Worm (Caenorhabditis elegans) whole organism, L2 larva: ENCODE measurements around the gene str-168.

ENCODE experiments used
- C34F6.9 ChIP-seq: fragments of 150-350 bp; optimal IDR thresholded peaks from 2 replicates; lab custom pipeline; 2014; ENCODE audit warnings: missing biosample characterization, missing genetic modification characterization
- F13H6.1 ChIP-seq: sonication (generic microtip); optimal IDR thresholded peaks from 2 replicates; lab custom pipeline; 2016; ENCODE audit warnings: missing genetic modification characterization, missing compliant biosample characterization
- Y55F3AM.14 ChIP-seq: fragments of 200-800 bp; sonication (Bioruptor generic); optimal IDR thresholded peaks from 2 replicates; lab custom pipeline; 2018; ENCODE audit warnings: mild to moderate bottlenecking, missing genetic modification characterization, missing compliant biosample characterization
- alr-1 ChIP-seq: fragments of 150-350 bp; optimal IDR thresholded peaks from 2 replicates; lab custom pipeline; 2014; ENCODE audit warnings: missing biosample characterization, missing genetic modification characterization
- aly-2 ChIP-seq: fragments of 150-350 bp; optimal IDR thresholded peaks from 2 replicates; lab custom pipeline; 2014; ENCODE audit warnings: missing biosample characterization, missing genetic modification characterization
- ama-1 ChIP-seq: fragments of 150-350 bp; optimal IDR thresholded peaks from 2 replicates; lab custom pipeline; 2018; ENCODE audit warnings: inconsistent platforms
- blmp-1 ChIP-seq: sonication (generic microtip); optimal IDR thresholded peaks from 2 replicates; lab custom pipeline; 2017; ENCODE audit warnings: missing genetic modification characterization, mild to moderate bottlenecking, missing compliant biosample characterization, antibody characterized with exemption, moderate library complexity; ENCODE audit not compliant: insufficient read depth
- crh-2 ChIP-seq: sonication (generic microtip); optimal IDR thresholded peaks from 2 replicates; lab custom pipeline; 2017; ENCODE audit warnings: missing biosample characterization, missing genetic modification characterization
- dmd-4 ChIP-seq: sonication (generic microtip); optimal IDR thresholded peaks from 2 replicates; lab custom pipeline; 2017; ENCODE audit warnings: missing biosample characterization, missing genetic modification characterization
- egl-27 ChIP-seq: sonication (generic microtip); optimal IDR thresholded peaks from 3 replicates; lab custom pipeline; 2017; ENCODE audit warnings: missing biosample characterization, missing genetic modification reagents, missing genetic modification characterization
- elt-1 ChIP-seq: fragments of 150-350 bp; optimal IDR thresholded peaks from 2 replicates; lab custom pipeline; 2014; ENCODE audit warnings: missing biosample characterization, missing genetic modification characterization
- fos-1 ChIP-seq: fragments of 150-350 bp; optimal IDR thresholded peaks from 2 replicates; lab custom pipeline; 2014; ENCODE audit warnings: missing biosample characterization, missing genetic modification characterization
- gmeb-1 ChIP-seq: fragments of 150-350 bp; optimal IDR thresholded peaks from 2 replicates; lab custom pipeline; 2014; ENCODE audit warnings: missing biosample characterization, missing genetic modification characterization
- lin-39 ChIP-seq: fragments of 150-350 bp; optimal IDR thresholded peaks from 2 replicates; lab custom pipeline; 2014; ENCODE audit warnings: missing biosample characterization, missing genetic modification reagents, missing genetic modification characterization
- mab-5 ChIP-seq: fragments of 150-350 bp; optimal IDR thresholded peaks from 2 replicates; lab custom pipeline; 2014; ENCODE audit warnings: missing biosample characterization, missing genetic modification characterization
- mbf-1 ChIP-seq: sonication (generic microtip); optimal IDR thresholded peaks from 2 replicates; lab custom pipeline; 2017; ENCODE audit warnings: missing biosample characterization, missing genetic modification characterization
- mdl-1 ChIP-seq, 2 experiments: fragments of 150-350 bp in 1 of 2; sonication (generic microtip) in 1 of 2; optimal IDR thresholded peaks; 2 replicates each; lab custom pipeline; 2017; ENCODE audit warnings: missing biosample characterization in 2 of 2, missing genetic modification characterization in 2 of 2
- nhr-237 ChIP-seq: fragments of 150-350 bp; optimal IDR thresholded peaks from 2 replicates; lab custom pipeline; 2014; ENCODE audit warnings: missing biosample characterization, missing genetic modification characterization
- nhr-25 ChIP-seq: fragments of 150-350 bp; sonication (generic microtip); optimal IDR thresholded peaks from 3 replicates; lab custom pipeline; 2014; ENCODE audit warnings: missing biosample characterization, missing genetic modification characterization
- nhr-6 ChIP-seq: fragments of 150-350 bp; optimal IDR thresholded peaks from 2 replicates; lab custom pipeline; 2014; ENCODE audit warnings: missing biosample characterization, missing genetic modification characterization
- nhr-77 ChIP-seq: fragments of 150-350 bp; optimal IDR thresholded peaks from 2 replicates; lab custom pipeline; 2014; ENCODE audit warnings: missing biosample characterization, missing genetic modification characterization
- sem-4 ChIP-seq: fragments of 150-350 bp; optimal IDR thresholded peaks from 2 replicates; lab custom pipeline; 2014; ENCODE audit warnings: missing biosample characterization, missing genetic modification reagents, missing genetic modification characterization
- sma-3 ChIP-seq: sonication (generic microtip); optimal IDR thresholded peaks from 2 replicates; lab custom pipeline; 2016; ENCODE audit warnings: missing genetic modification reagents, missing genetic modification characterization, missing compliant biosample characterization
- sma-9 ChIP-seq, 2 experiments: fragments of 150-350 bp in 1 of 2; sonication (generic microtip) in 1 of 2; optimal IDR thresholded peaks; 2 replicates each; lab custom pipeline; 2014 to 2016; ENCODE audit warnings: missing genetic modification characterization in 2 of 2, mild to moderate bottlenecking in 1 of 2, missing biosample characterization in 1 of 2, missing compliant biosample characterization in 1 of 2, missing genetic modification reagents in 1 of 2, moderate library complexity in 1 of 2
- snpc-4 ChIP-seq: fragments of 150-350 bp; optimal IDR thresholded peaks from 2 replicates; lab custom pipeline; 2014; ENCODE audit warnings: missing biosample characterization, missing genetic modification characterization
- unc-39 ChIP-seq: fragments of 150-350 bp; optimal IDR thresholded peaks from 2 replicates; lab custom pipeline; 2014; ENCODE audit warnings: missing biosample characterization, missing genetic modification characterization
- unc-55 ChIP-seq: fragments of 150-350 bp; sonication (generic microtip); optimal IDR thresholded peaks from 3 replicates; lab custom pipeline; 2014; ENCODE audit warnings: missing biosample characterization, missing genetic modification reagents, missing genetic modification characterization
- unc-62 ChIP-seq: fragments of 150-350 bp; optimal IDR thresholded peaks from 2 replicates; lab custom pipeline; 2014; ENCODE audit warnings: missing biosample characterization, missing genetic modification reagents, missing genetic modification characterization
- ztf-11 ChIP-seq: sonication (generic microtip); optimal IDR thresholded peaks from 2 replicates; lab custom pipeline; 2017; ENCODE audit warnings: missing biosample characterization, missing genetic modification characterization
- ztf-4 ChIP-seq: fragments of 150-350 bp; optimal IDR thresholded peaks from 2 replicates; lab custom pipeline; 2014; ENCODE audit warnings: missing biosample characterization, missing genetic modification characterization

Gene str-168

DNA sequence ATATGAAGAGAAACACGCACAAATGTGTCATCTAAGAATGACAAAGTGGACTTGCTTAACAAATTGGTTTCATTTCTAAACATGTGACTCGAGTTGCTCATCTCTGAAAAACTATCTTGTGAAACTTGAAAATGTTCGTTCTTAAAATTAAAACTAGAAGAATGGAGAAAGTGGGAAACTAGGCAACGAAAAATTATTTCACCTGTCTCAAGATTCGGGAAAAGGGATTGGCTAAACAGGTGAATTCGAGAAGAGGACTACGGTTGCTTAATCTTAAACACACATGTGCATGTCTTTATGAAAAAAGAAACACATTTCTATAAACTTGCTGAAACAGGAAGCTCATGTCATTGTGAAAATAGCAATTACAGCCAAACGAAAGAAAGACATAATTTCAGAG lies 42.3 kb downstream of the str-168 start, which contains the start of gene srz-24:
Gene srz-24 (minus strand): TSS at position 101 of the 400 bp plus-strand sequence.
- no peak for TF ChIP-seq ama-1
- TF ChIP-seq nhr-25, result no peak
- no peak for TF ChIP-seq lin-39 (tag; lab: Kevin White, UChicago)
- no peak for TF ChIP-seq C34F6.9
- no peak for TF ChIP-seq snpc-4 (tag; lab: Kevin White, UChicago)
- TF ChIP-seq F13H6.1 (tag; lab: Kevin White, UChicago), result no peak
- TF ChIP-seq elt-1 (tag; lab: Kevin White, UChicago), result no peak

DNA sequence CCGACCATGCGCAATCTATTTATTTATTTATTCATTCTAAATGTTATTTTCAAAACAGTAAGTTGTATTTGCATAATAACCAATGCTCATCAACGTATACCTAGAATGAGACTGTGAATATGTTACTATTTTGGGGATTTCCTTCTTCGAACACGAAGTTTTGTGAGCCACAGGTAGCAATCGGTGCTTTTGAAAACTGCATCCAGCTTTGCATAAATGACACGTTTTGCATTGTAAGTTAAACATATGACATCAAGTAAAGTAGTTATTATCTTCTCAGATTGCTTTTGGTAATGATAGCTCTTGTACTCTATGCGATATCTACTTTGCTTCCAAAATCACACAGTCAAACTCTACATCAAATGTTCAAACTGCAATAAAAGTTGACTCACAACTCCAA lies 43.7 kb downstream of the str-168 start, which contains the start of gene E03H12.4:
Gene E03H12.4 (plus strand): TSS at position 120 of the 400 bp plus-strand sequence.
- no peak for TF ChIP-seq egl-27 (tag; lab: Kevin White, UChicago)
- TF ChIP-seq sma-3 (GFP tag; lab: Kevin White, UChicago), result no peak
- TF ChIP-seq sma-9 (GFP tag; optimal IDR thresholded peaks at IDR 0.05; lab: Kevin White, UChicago), result no peak
- TF ChIP-seq sma-9 (tag; optimal IDR thresholded peaks at IDR 0.05; lab: Kevin White, UChicago), result no peak
- no peak for TF ChIP-seq nhr-25
- TF ChIP-seq nhr-77 (tag; lab: Kevin White, UChicago), result no peak
- TF ChIP-seq ztf-4 (tag; lab: Kevin White, UChicago), result no peak
- TF ChIP-seq aly-2 (tag; lab: Kevin White, UChicago), result no peak
- no peak for TF ChIP-seq ama-1
- TF ChIP-seq dmd-4 (tag; lab: Kevin White, UChicago), result no peak

DNA sequence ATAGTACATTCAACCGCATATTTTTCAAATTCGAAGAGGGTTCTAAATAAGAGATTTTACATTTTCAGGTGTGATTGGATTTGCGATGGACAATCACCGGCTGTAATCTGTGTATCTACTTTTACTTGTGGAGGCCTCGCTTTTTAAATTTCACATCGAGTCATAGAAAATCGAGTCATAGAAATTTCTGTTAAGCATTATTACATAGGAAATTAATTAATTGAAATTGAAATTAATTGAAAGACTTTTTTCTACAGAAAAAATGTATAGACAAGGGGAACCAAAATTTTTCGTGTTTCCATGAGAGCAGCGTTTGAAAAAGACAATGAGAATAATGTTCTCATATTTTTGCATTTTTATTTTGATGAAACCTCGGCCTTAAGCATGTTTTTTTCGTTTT lies 45.0 kb downstream of the str-168 start, which contains the start of gene clec-176:
Gene clec-176 (plus strand): TSS at position 301 of the 400 bp plus-strand sequence.
- no peak for TF ChIP-seq unc-62 (GFP tag; lab: Kevin White, UChicago)
- no peak for TF ChIP-seq mdl-1 (tag; optimal IDR thresholded peaks at IDR 0.05; lab: Kevin White, UChicago)
- TF ChIP-seq elt-1 (tag; lab: Kevin White, UChicago), result no peak
- TF ChIP-seq alr-1 (tag; lab: Kevin White, UChicago), result no peak
- TF ChIP-seq nhr-25, result no peak
- TF ChIP-seq ztf-11 (tag; lab: Kevin White, UChicago), result no peak
- TF ChIP-seq gmeb-1 (tag; lab: Kevin White, UChicago), result no peak
- no peak for TF ChIP-seq lin-39 (tag; lab: Kevin White, UChicago)
- TF ChIP-seq nhr-237 (tag; lab: Kevin White, UChicago), result no peak
- TF ChIP-seq sem-4, result no peak
- TF ChIP-seq unc-39, result no peak
- no peak for TF ChIP-seq mbf-1
- no peak for TF ChIP-seq fos-1 (tag; lab: Kevin White, UChicago)

DNA sequence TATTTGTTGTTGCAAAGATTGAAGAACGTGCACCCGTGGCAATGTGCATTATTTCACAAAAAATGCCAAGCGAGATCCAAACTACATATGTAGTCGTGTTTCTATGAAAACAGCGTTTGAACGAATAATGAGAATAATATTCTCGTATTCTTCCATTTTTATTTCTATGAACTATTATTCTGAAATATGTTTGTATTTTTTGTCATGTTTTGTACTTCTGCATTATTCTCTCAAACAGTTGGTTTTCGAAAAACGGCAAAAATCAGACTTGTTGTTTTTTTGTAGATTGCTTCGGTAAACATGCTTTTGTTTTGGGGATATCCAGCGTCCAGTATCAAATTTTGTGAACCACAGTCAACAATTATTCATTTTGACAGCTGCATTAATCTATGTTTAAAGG lies 47.5 kb downstream of the str-168 start, which contains the start of gene clec-177:
Gene clec-177 (plus strand): TSS at position 301 of the 400 bp plus-strand sequence.
- TF ChIP-seq nhr-6 (no peak), lin-39 (tag; lab: Kevin White, UChicago) (no peak), unc-62 (GFP tag; lab: Kevin White, UChicago) (no peak), ama-1 (no peak), mbf-1 (no peak), Y55F3AM.14 (GFP tag; lab: Kevin White, UChicago) (no peak), nhr-25 (no peak), blmp-1 (no peak), aly-2 (tag; lab: Kevin White, UChicago) (no peak), nhr-77 (tag; lab: Kevin White, UChicago) (no peak), unc-55 (GFP tag; lab: Kevin White, UChicago) (no peak), mab-5 (tag; lab: Kevin White, UChicago) (no peak), egl-27 (tag; lab: Kevin White, UChicago) (no peak)
- TF ChIP-seq, all 48 proteins: peak for 0

DNA sequence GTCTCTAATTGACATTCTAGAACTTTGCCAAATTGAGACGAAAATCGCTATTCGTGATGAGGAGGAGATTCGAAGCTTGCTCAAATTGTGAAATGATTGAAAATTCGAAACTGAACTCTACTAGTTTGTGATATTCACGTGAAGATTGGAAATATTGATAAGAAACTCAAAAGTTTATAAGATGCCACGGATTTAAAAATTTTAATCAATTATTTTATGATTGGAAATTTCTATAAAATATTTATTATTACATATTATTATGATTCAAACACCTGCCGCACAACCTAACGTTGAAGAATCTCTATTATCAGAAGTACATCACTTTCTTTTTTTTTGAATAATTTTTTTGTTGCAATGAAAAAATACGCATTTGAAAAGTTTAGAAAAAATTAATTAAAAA lies 49.8 kb downstream of the str-168 start, which contains the start of gene E03H12.7:
Gene E03H12.7 (minus strand): TSS at position 101 of the 400 bp plus-strand sequence.
- TF ChIP-seq mab-5 (tag; lab: Kevin White, UChicago) (no peak), crh-2 (no peak), sem-4 (no peak)
- TF ChIP-seq, all 48 proteins: peak for 0
